Fruit fly (Drosophila melanogaster): ENCODE measurements around the gene AttD.

Gene AttD

DNA sequence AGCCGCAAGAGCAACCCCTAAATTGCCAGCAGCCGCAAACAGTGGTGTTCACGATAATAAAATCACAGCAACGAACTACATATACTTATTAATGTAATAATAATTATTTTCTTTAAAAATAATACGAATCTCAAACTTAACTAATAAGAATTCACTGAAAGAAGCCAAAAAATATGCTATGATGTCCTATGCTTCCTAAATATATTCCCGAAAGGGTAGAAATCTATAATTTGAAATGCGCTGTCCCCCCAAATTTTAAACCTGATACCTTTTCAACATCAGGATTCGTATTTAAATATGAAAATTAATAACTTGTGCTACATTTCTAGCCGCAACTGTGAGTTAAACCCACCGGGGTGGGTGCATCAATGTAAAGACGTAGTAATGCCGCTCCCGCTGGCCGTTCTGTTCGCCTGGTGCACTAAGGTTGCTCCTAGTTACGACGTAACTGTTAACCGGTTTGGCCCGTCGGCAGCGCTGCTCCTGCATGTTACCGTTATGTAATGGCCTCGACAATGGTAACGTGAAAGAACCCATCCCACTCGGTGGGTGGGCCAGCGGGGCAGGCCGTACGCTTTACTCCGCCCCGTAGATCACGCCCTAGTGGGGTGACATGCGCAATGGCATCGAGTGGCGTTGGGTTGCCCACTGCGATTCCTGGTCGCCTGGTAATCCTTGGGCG, 20.7 kb upstream of the AttD start (continued):
- TF ChIP-seq CG9932 (GFP tag; IDR thresholded peaks at IDR 0.05) = no peak
- TF ChIP-seq Hey (tag; optimal IDR thresholded peaks at IDR 0.05) = peak; percentile 90
- peak; percentile 19 for TF ChIP-seq CG33213 (GFP tag; optimal IDR thresholded peaks at IDR 0.05)
- peak; percentile 90 for TF ChIP-seq Sox100B (GFP tag; optimal IDR thresholded peaks at IDR 0.05)
- peak; percentile 84 for TF ChIP-seq BtbVII (GFP tag; optimal IDR thresholded peaks at IDR 0.05)
- TF ChIP-seq Poxn (GFP tag; IDR thresholded peaks at IDR 0.05) = no peak
- TF ChIP-seq Ets65A (GFP tag) = peak; percentile 65
- no peak for TF ChIP-seq crc (GFP tag; optimal IDR thresholded peaks at IDR 0.05)
- 0 out of 2 replicates have a peak, but pooled peaks have one; percentile 34 for TF ChIP-seq CG4730 (GFP tag; IDR thresholded peaks at IDR 0.05)
- peak; percentile 46 for TF ChIP-seq Nf-YC (tag; optimal IDR thresholded peaks at IDR 0.05)
- TF ChIP-seq CG9797 (GFP tag; optimal IDR thresholded peaks at IDR 0.05) = no peak
- TF ChIP-seq hth (optimal IDR thresholded peaks at IDR 0.05) = no peak
- no peak for TF ChIP-seq CG43689 (GFP tag; IDR thresholded peaks at IDR 0.05)
- TF ChIP-seq CG17912 (GFP tag; optimal IDR thresholded peaks at IDR 0.05) = no peak
- TF ChIP-seq CG6272 (GFP tag; IDR thresholded peaks at IDR 0.05) = peak; percentile 33; the same call in 1 of the 2 replicates
- no peak for TF ChIP-seq CG1792 (GFP tag; optimal IDR thresholded peaks at IDR 0.05)
- TF ChIP-seq CG7556 (GFP tag; optimal IDR thresholded peaks at IDR 0.05) = peak; percentile 95
- no peak for TF ChIP-seq CG3163 (GFP tag; optimal IDR thresholded peaks at IDR 0.05)
- TF ChIP-seq odd (GFP tag; optimal IDR thresholded peaks at IDR 0.05) = peak; percentile 83
- peak; percentile 78 for TF ChIP-seq zfh1 (GFP tag; IDR thresholded peaks at IDR 0.05)
- TF ChIP-seq Hr51 (GFP tag; optimal IDR thresholded peaks at IDR 0.05) = peak; percentile 17 to 84
- TF ChIP-seq Hmr (GFP tag; optimal IDR thresholded peaks at IDR 0.05) = peak; percentile 90
- TF ChIP-seq CG15696 (tag; optimal IDR thresholded peaks at IDR 0.05) = peak; percentile 95
- no peak for TF ChIP-seq CG10565 (GFP tag; optimal IDR thresholded peaks at IDR 0.05)
- peak; percentile 69 for TF ChIP-seq CG8281 (tag; optimal IDR thresholded peaks at IDR 0.05)
- TF ChIP-seq CG11695 (GFP tag; IDR thresholded peaks at IDR 0.05) = peak; percentile 76
- no peak for TF ChIP-seq Tbp (GFP tag; optimal IDR thresholded peaks at IDR 0.05)
- TF ChIP-seq CG11456 (GFP tag; IDR thresholded peaks at IDR 0.05) = no peak; the same call in 2 of the 3 replicates
- peak; percentile 78 for TF ChIP-seq Usf (GFP tag; optimal IDR thresholded peaks at IDR 0.05)
- TF ChIP-seq CG8478 (optimal IDR thresholded peaks at IDR 0.05) = peak; percentile 57
- TF ChIP-seq C15 (GFP tag; IDR thresholded peaks at IDR 0.05) = no peak
- TF ChIP-seq Abd-B (GFP tag; optimal IDR thresholded peaks at IDR 0.05) = peak; percentile 73
- peak; percentile 41 for TF ChIP-seq Elba2 (GFP tag; optimal IDR thresholded peaks at IDR 0.05)
- peak; percentile 83 for TF ChIP-seq CG17385 (GFP tag; optimal IDR thresholded peaks at IDR 0.05)
- TF ChIP-seq mirr (GFP tag; optimal IDR thresholded peaks at IDR 0.05) = no peak
- TF ChIP-seq nerfin-1 (tag; optimal IDR thresholded peaks at IDR 0.05) = peak; percentile 47
- peak; percentile 46; the same call in 1 of the 2 replicates for TF ChIP-seq ap (GFP tag; IDR thresholded peaks at IDR 0.05)
- peak; percentile 14 for TF ChIP-seq mam (GFP tag; optimal IDR thresholded peaks at IDR 0.05)
- TF ChIP-seq CG14710 (tag; optimal IDR thresholded peaks at IDR 0.05) = peak; percentile 90
- TF ChIP-seq HLH54F (GFP tag; optimal IDR thresholded peaks at IDR 0.05) = no peak
- peak; percentile 69 for TF ChIP-seq dysf (GFP tag; IDR thresholded peaks at IDR 0.05)
- peak; percentile 74 for TF ChIP-seq CG8765 (GFP tag; IDR thresholded peaks at IDR 0.05)
- peak; percentile 83 for TF ChIP-seq lmd (GFP tag; IDR thresholded peaks at IDR 0.05)
- TF ChIP-seq Myb (GFP tag; optimal IDR thresholded peaks at IDR 0.05) = no peak
- TF ChIP-seq CG1647 (GFP tag; optimal IDR thresholded peaks at IDR 0.05) = no peak
- no peak for TF ChIP-seq CG12071 (GFP tag; optimal IDR thresholded peaks at IDR 0.05)
- TF ChIP-seq yki (optimal IDR thresholded peaks at IDR 0.05) = no peak
- no peak for TF ChIP-seq Side (GFP tag; optimal IDR thresholded peaks at IDR 0.05)
- peak; percentile 11 for TF ChIP-seq slou (GFP tag; optimal IDR thresholded peaks at IDR 0.05)
- no peak for TF ChIP-seq bbx (GFP tag; IDR thresholded peaks at IDR 0.05; ENCODE audit: partially characterized antibody)
- TF ChIP-seq maf-S (GFP tag; optimal IDR thresholded peaks at IDR 0.05) = peak; percentile 25
- TF ChIP-seq unc-4 (GFP tag; IDR thresholded peaks at IDR 0.05; ENCODE audit: partially characterized antibody) = no peak
